Fruit fly (Drosophila melanogaster) whole organism, embryonic: Measurements from ENCODE around the gene CG43156.

Experiments
- Bdp1 ChIP-seq: fragments of 200-800 bp; sonication (Bioruptor generic); optimal IDR thresholded peaks from 3 replicates; lab custom pipeline; 2016; ENCODE audit warnings: missing biosample characterization, missing genetic modification characterization
- Dip3 ChIP-seq: fragments of 200-800 bp; sonication (Bioruptor generic); optimal IDR thresholded peaks from 3 replicates; lab custom pipeline; 2016; ENCODE audit warnings: missing biosample characterization, missing genetic modification characterization
- gcm ChIP-seq: fragments of 200-800 bp; sonication (Bioruptor generic); optimal IDR thresholded peaks from 2 replicates; lab custom pipeline; 2019; ENCODE audit warnings: missing biosample characterization, mild to moderate bottlenecking, missing genetic modification characterization, moderate library complexity
- h ChIP-seq: fragments of >200 bp; optimal IDR thresholded peaks from 2 replicates; lab custom pipeline; 2017

- TF ChIP-seq h (lab: Kevin White, UChicago) (no peak), Dip3 (GFP tag; lab: Kevin White, UChicago) (no peak), Bdp1 (GFP tag; lab: Kevin White, UChicago) (no peak), gcm (GFP tag; lab: Kevin White, UChicago) (no peak)
Measured at dm6 chrX:11856867-11857266, 49.8 kb downstream of the CG43156 start.
